Fruit fly (Drosophila melanogaster) whole organism, embryonic: Measurements from ENCODE around the gene Grip91.
A peak's percentile ranks its signal among the peaks of the same experiment; 100 is the strongest.

Source experiments
- Asciz ChIP-seq: fragments of 200-800 bp; sonication (Bioruptor generic); optimal IDR thresholded peaks from 2 replicates; lab custom pipeline; 2017; ENCODE audit warnings: missing biosample characterization, mild to moderate bottlenecking, missing genetic modification characterization, missing genetic modification reagents
- B-H2 ChIP-seq: fragments of 200-800 bp; sonication (Bioruptor generic); optimal IDR thresholded peaks from 2 replicates; lab custom pipeline; 2018; ENCODE audit warnings: missing biosample characterization, mild to moderate bottlenecking, missing genetic modification characterization
- CG11504 ChIP-seq: fragments of 200-800 bp; sonication (Bioruptor generic); optimal IDR thresholded peaks from 3 replicates; lab custom pipeline; 2019; ENCODE audit warnings: missing biosample characterization, mild to moderate bottlenecking, missing genetic modification characterization, moderate library complexity
- CG15073 ChIP-seq: fragments of 200-800 bp; sonication (Bioruptor generic); optimal IDR thresholded peaks from 2 replicates; lab custom pipeline; 2016; ENCODE audit warnings: missing biosample characterization, missing genetic modification characterization
- CG15696 ChIP-seq: fragments of 200-800 bp; sonication (Bioruptor generic); optimal IDR thresholded peaks from 2 replicates; lab custom pipeline; 2019; ENCODE audit warnings: missing biosample characterization, mild to moderate bottlenecking, missing genetic modification characterization, moderate library complexity
- CG1792 ChIP-seq: fragments of 200-800 bp; sonication (Bioruptor generic); optimal IDR thresholded peaks from 2 replicates; lab custom pipeline; 2016; ENCODE audit warnings: missing biosample characterization, missing genetic modification characterization
- CG2712 ChIP-seq: fragments of 200-800 bp; optimal IDR thresholded peaks from 3 replicates; lab custom pipeline; 2019; ENCODE audit warnings: missing biosample characterization, mild to moderate bottlenecking, missing genetic modification characterization, moderate library complexity
- CG3163 ChIP-seq: fragments of 200-800 bp; sonication (Bioruptor generic); optimal IDR thresholded peaks from 3 replicates; lab custom pipeline; 2016; ENCODE audit warnings: missing biosample characterization, missing genetic modification characterization
- CG33557 ChIP-seq: fragments of 200-800 bp; sonication (Bioruptor generic); optimal IDR thresholded peaks from 2 replicates; lab custom pipeline; 2019; ENCODE audit warnings: missing biosample characterization, mild to moderate bottlenecking, missing genetic modification characterization, moderate library complexity
- CG5245 ChIP-seq: fragments of 200-800 bp; sonication (Bioruptor generic); optimal IDR thresholded peaks from 3 replicates; lab custom pipeline; 2016; ENCODE audit warnings: missing biosample characterization, missing genetic modification characterization
- CG6254 ChIP-seq: fragments of 200-800 bp; sonication (Bioruptor generic); optimal IDR thresholded peaks from 3 replicates; lab custom pipeline; 2017; ENCODE audit warnings: mild to moderate bottlenecking, missing biosample characterization, missing genetic modification reagents, missing genetic modification characterization
- CG6854 ChIP-seq: fragments of 200-800 bp; sonication (Bioruptor generic); optimal IDR thresholded peaks from 3 replicates; lab custom pipeline; 2017; ENCODE audit warnings: missing biosample characterization, mild to moderate bottlenecking, missing genetic modification characterization
- CG8089 ChIP-seq: fragments of 200-800 bp; sonication (Bioruptor generic); optimal IDR thresholded peaks from 3 replicates; lab custom pipeline; 2016; ENCODE audit warnings: missing biosample characterization, missing genetic modification characterization
- CG8359 ChIP-seq: fragments of 200-800 bp; sonication (Bioruptor generic); optimal IDR thresholded peaks from 2 replicates; lab custom pipeline; 2017; ENCODE audit warnings: missing biosample characterization, mild to moderate bottlenecking, missing genetic modification characterization, borderline replicate concordance
- CG8765 ChIP-seq: fragments of 200-800 bp; sonication (Bioruptor generic); IDR thresholded peaks from 2 replicates; pipeline ENCODE4 v1.3.6; 2022; ENCODE audit warnings: missing biosample characterization, missing genetic modification characterization
- CG9437 ChIP-seq: fragments of 200-800 bp; sonication (Bioruptor generic); optimal IDR thresholded peaks from 2 replicates; lab custom pipeline; 2018; ENCODE audit warnings: missing biosample characterization, mild to moderate bottlenecking, missing genetic modification characterization
- CG9876 ChIP-seq: fragments of 200-800 bp; sonication (Bioruptor generic); optimal IDR thresholded peaks from 2 replicates; lab custom pipeline; 2016; ENCODE audit warnings: missing biosample characterization, missing genetic modification characterization
- CTCF ChIP-seq: fragments of 200-800 bp; sonication (Bioruptor generic); optimal IDR thresholded peaks from 2 replicates; lab custom pipeline; 2017; ENCODE audit warnings: missing biosample characterization, mild to moderate bottlenecking, missing genetic modification characterization, moderate library complexity
- Dbx ChIP-seq: fragments of 200-800 bp; sonication (Bioruptor generic); IDR thresholded peaks from 3 replicates; pipeline ENCODE4 v1.3.6; 2022; ENCODE audit warnings: missing biosample characterization, missing genetic modification characterization
- Dll ChIP-seq: fragments of 200-800 bp; sonication (Bioruptor generic); IDR thresholded peaks from 4 replicates; pipeline ENCODE4 v1.3.6; 2022; ENCODE audit warnings: missing biosample characterization, missing genetic modification characterization; ENCODE audit not compliant: partially characterized antibody
- E2f1 ChIP-seq: fragments of 200-800 bp; sonication (Bioruptor generic); IDR thresholded peaks from 2 replicates; pipeline ENCODE4 v1.3.6; 2022; ENCODE audit warnings: missing biosample characterization, missing genetic modification characterization
- Hmx ChIP-seq: fragments of 200-800 bp; sonication (Bioruptor generic); optimal IDR thresholded peaks from 2 replicates; lab custom pipeline; 2016; ENCODE audit warnings: missing biosample characterization, missing genetic modification characterization
- Jarid2 ChIP-seq: fragments of 200-800 bp; sonication (Bioruptor generic); optimal IDR thresholded peaks from 3 replicates; lab custom pipeline; 2017; ENCODE audit warnings: mild to moderate bottlenecking, missing biosample characterization, missing genetic modification reagents, missing genetic modification characterization
- Lhr ChIP-seq: fragments of 200-800 bp; sonication (Bioruptor generic); optimal IDR thresholded peaks from 3 replicates; lab custom pipeline; 2017; ENCODE audit warnings: mild to moderate bottlenecking, missing biosample characterization, missing genetic modification reagents, missing genetic modification characterization
- Mad ChIP-seq: fragments of 200-800 bp; sonication (Bioruptor generic); optimal IDR thresholded peaks from 2 replicates; lab custom pipeline; 2016; ENCODE audit warnings: missing biosample characterization, missing genetic modification characterization
- Mes4 ChIP-seq: fragments of 200-800 bp; sonication (Bioruptor generic); optimal IDR thresholded peaks from 2 replicates; lab custom pipeline; 2016; ENCODE audit warnings: missing biosample characterization, missing genetic modification characterization
- Myb ChIP-seq: fragments of 200-800 bp; sonication (Bioruptor generic); optimal IDR thresholded peaks from 2 replicates; lab custom pipeline; 2016; ENCODE audit warnings: missing biosample characterization, missing genetic modification characterization
- Nf-YA ChIP-seq: fragments of 200-800 bp; sonication (Bioruptor generic); IDR thresholded peaks from 2 replicates; pipeline ENCODE4 v1.3.6; 2022; ENCODE audit warnings: missing biosample characterization, missing genetic modification characterization
- Ptx1 ChIP-seq: fragments of 200-800 bp; sonication (Bioruptor generic); IDR thresholded peaks from 2 replicates; pipeline ENCODE4 v1.3.6; 2022; ENCODE audit warnings: missing biosample characterization, missing genetic modification characterization
- Sry-β ChIP-seq: fragments of 200-800 bp; sonication (Bioruptor generic); optimal IDR thresholded peaks from 2 replicates; lab custom pipeline; 2018; ENCODE audit warnings: missing biosample characterization, mild to moderate bottlenecking, missing genetic modification characterization, moderate library complexity
- Taf1 ChIP-seq: fragments of 200-800 bp; sonication (Bioruptor generic); IDR thresholded peaks from 2 replicates; pipeline ENCODE4 v1.3.6; 2022; ENCODE audit warnings: missing biosample characterization, missing genetic modification characterization
- ara ChIP-seq: fragments of 200-800 bp; sonication (Bioruptor generic); IDR thresholded peaks from 2 replicates; pipeline ENCODE4 v1.3.6; 2022; ENCODE audit warnings: missing biosample characterization, missing genetic modification characterization
- bsh ChIP-seq, 2 experiments: fragments of 200-800 bp; sonication (Bioruptor generic); optimal IDR thresholded peaks; 2 replicates each; lab custom pipeline; 2017 to 2018; ENCODE audit warnings: mild to moderate bottlenecking in 2 of 2, missing biosample characterization in 2 of 2, missing genetic modification characterization in 2 of 2, moderate library complexity in 1 of 2
- cato ChIP-seq: fragments of 200-800 bp; sonication (Bioruptor generic); optimal IDR thresholded peaks from 2 replicates; lab custom pipeline; 2016; ENCODE audit warnings: missing biosample characterization, missing genetic modification characterization, borderline replicate concordance
- dan ChIP-seq: fragments of 200-800 bp; sonication (Bioruptor generic); IDR thresholded peaks from 2 replicates; pipeline ENCODE4 v1.3.6; 2022; ENCODE audit warnings: missing biosample characterization, missing genetic modification characterization
- dati ChIP-seq: fragments of 200-800 bp; sonication (Bioruptor generic); IDR thresholded peaks from 2 replicates; pipeline ENCODE4 v1.3.6; 2022; ENCODE audit warnings: missing biosample characterization, missing genetic modification characterization
- dimm ChIP-seq: fragments of 200-800 bp; sonication (Bioruptor generic); IDR thresholded peaks from 2 replicates; pipeline ENCODE4 v1.3.6; 2022; ENCODE audit warnings: missing biosample characterization, missing genetic modification characterization
- emc ChIP-seq: fragments of 200-800 bp; sonication (Bioruptor generic); optimal IDR thresholded peaks from 2 replicates; lab custom pipeline; 2016; ENCODE audit warnings: missing biosample characterization, missing genetic modification characterization
- fd64A ChIP-seq: fragments of 200-800 bp; sonication (Bioruptor generic); optimal IDR thresholded peaks from 3 replicates; lab custom pipeline; 2018; ENCODE audit warnings: missing biosample characterization, mild to moderate bottlenecking, missing genetic modification characterization
- gce ChIP-seq: fragments of 200-800 bp; sonication (Bioruptor generic); IDR thresholded peaks from 3 replicates; pipeline ENCODE4 v1.3.6; 2022; ENCODE audit warnings: missing biosample characterization, missing genetic modification characterization
- gfzf ChIP-seq: fragments of 200-800 bp; sonication (Bioruptor generic); optimal IDR thresholded peaks from 2 replicates; lab custom pipeline; 2016; ENCODE audit warnings: missing biosample characterization, mild to moderate bottlenecking, missing genetic modification characterization, moderate library complexity
- grau ChIP-seq: fragments of 200-800 bp; optimal IDR thresholded peaks from 3 replicates; lab custom pipeline; 2019; ENCODE audit warnings: missing biosample characterization, mild to moderate bottlenecking, missing genetic modification characterization, moderate library complexity
- scrt ChIP-seq: fragments of 200-800 bp; sonication (Bioruptor generic); optimal IDR thresholded peaks from 2 replicates; lab custom pipeline; 2018; ENCODE audit warnings: missing biosample characterization, mild to moderate bottlenecking, missing genetic modification characterization, moderate library complexity
- so ChIP-seq: fragments of 200-800 bp; sonication (Bioruptor generic); IDR thresholded peaks from 3 replicates; pipeline ENCODE4 v1.3.6; 2022; ENCODE audit warnings: missing biosample characterization, missing genetic modification characterization
- sob ChIP-seq: fragments of 200-800 bp; sonication (Bioruptor generic); IDR thresholded peaks from 2 replicates; pipeline ENCODE4 v1.3.6; 2022; ENCODE audit warnings: missing biosample characterization, missing genetic modification characterization
- sqz ChIP-seq: fragments of 200-800 bp; sonication (Bioruptor generic); optimal IDR thresholded peaks from 3 replicates; lab custom pipeline; 2018; ENCODE audit warnings: missing biosample characterization, mild to moderate bottlenecking, missing genetic modification characterization
- toy ChIP-seq: fragments of 200-800 bp; sonication (Bioruptor generic); IDR thresholded peaks from 2 replicates; pipeline ENCODE4 v1.3.6; 2022; ENCODE audit warnings: missing biosample characterization, missing genetic modification characterization
- ttk ChIP-seq: fragments of 200-800 bp; sonication (Bioruptor generic); IDR thresholded peaks from 2 replicates; pipeline ENCODE4 v2.1.2; 2022; ENCODE audit warnings: missing biosample characterization, missing genetic modification characterization
- vvl ChIP-seq: fragments of 200-800 bp; sonication (Bioruptor generic); IDR thresholded peaks from 2 replicates; pipeline ENCODE4 v1.3.6; 2022; ENCODE audit warnings: missing biosample characterization, missing genetic modification characterization
- zen ChIP-seq: fragments of 200-800 bp; sonication (Bioruptor generic); optimal IDR thresholded peaks from 3 replicates; lab custom pipeline; 2018; ENCODE audit warnings: missing biosample characterization, mild to moderate bottlenecking, missing genetic modification characterization, moderate library complexity
- zen2 ChIP-seq: fragments of 200-800 bp; sonication (Bioruptor generic); IDR thresholded peaks from 3 replicates; pipeline ENCODE4 v1.3.6; 2022; ENCODE audit warnings: missing biosample characterization, missing genetic modification characterization; ENCODE audit not compliant: partially characterized antibody

Grip91 gene

DNA sequence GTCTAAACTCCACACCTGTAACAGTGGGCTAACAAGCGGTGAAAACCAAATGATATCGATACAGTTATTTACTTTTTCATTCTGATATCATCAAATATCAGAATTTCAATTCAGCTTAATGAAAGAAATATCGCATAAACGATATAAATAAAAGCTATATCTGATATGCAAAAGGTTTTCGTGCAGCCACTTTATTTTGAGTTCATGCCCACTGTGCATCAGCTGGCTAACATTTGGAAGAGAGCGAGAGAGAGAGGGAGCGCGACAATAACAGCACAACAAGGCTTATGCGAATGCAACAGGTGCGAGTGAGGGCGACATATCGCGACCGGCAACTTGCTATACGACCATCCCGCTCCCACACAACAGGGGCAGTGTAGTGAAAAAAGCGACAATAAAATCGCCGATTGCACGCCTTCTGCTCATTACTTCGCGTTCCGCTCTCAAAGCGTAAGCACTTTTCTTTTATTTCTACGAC is 5.0 kb downstream of the Grip91 start, which contains the start of gene CG11151 (continued):
- peak; percentile 96 for TF ChIP-seq Ptx1 (GFP tag; lab: Robert Waterston, UW)
- TF ChIP-seq gce (GFP tag; lab: Robert Waterston, UW), result peak; percentile 90
- TF ChIP-seq Taf1, result peak; percentile 89
- TF ChIP-seq emc (GFP tag; lab: Kevin White, UChicago), result peak; percentile 88
- TF ChIP-seq so (GFP tag; lab: Robert Waterston, UW), result peak; percentile 96
- peak; percentile 87 for TF ChIP-seq Lhr
- TF ChIP-seq CG6854 (GFP tag; lab: Kevin White, UChicago), result peak; percentile 96
- TF ChIP-seq toy (GFP tag; lab: Robert Waterston, UW), result peak; percentile 87
- peak; percentile 95 for TF ChIP-seq CG33557 (GFP tag; lab: Kevin White, UChicago)
- peak; percentile 91 for TF ChIP-seq CG8359
- peak; percentile 96 for TF ChIP-seq B-H2 (GFP tag; lab: Kevin White, UChicago)
- TF ChIP-seq Asciz (GFP tag; lab: Kevin White, UChicago), result peak; percentile 96
- TF ChIP-seq Myb, result peak; percentile 89
- peak; percentile 93 for TF ChIP-seq sqz (GFP tag; lab: Kevin White, UChicago)
- no peak; the same call in 2 of the 3 replicates for TF ChIP-seq zen2 (GFP tag; lab: Robert Waterston, UW)
- TF ChIP-seq Dbx (GFP tag; lab: Robert Waterston, UW), result peak; percentile 93
- peak; percentile 87 for TF ChIP-seq fd64A (GFP tag; lab: Kevin White, UChicago)
- peak; percentile 76 for TF ChIP-seq CG15073 (GFP tag; lab: Kevin White, UChicago)
- TF ChIP-seq bsh (GFP tag; optimal IDR thresholded peaks at IDR 0.05; lab: Kevin White, UChicago), result peak; percentile 96 to 98
- TF ChIP-seq grau, result peak; percentile 96
- TF ChIP-seq CG2712 (tag; lab: Kevin White, UChicago), result peak; percentile 97
- TF ChIP-seq Sry-β (GFP tag; lab: Kevin White, UChicago), result peak; percentile 70
- peak; percentile 94 for TF ChIP-seq CG15696
- TF ChIP-seq ara, result peak; percentile 95
- peak; percentile 92 for TF ChIP-seq ttk (GFP tag; lab: Robert Waterston, UW)
- TF ChIP-seq scrt (GFP tag; lab: Kevin White, UChicago), result peak; percentile 94
- TF ChIP-seq Hmx, result peak; percentile 92
- peak; percentile 88 for TF ChIP-seq CG3163
- peak; percentile 59; the same call in 1 of the 4 replicates for TF ChIP-seq Dll
- peak; percentile 95 for TF ChIP-seq Mad
- peak; percentile 78 for TF ChIP-seq Jarid2 (GFP tag; lab: Kevin White, UChicago)
- peak; percentile 88 for TF ChIP-seq CG8765 (GFP tag; lab: Robert Waterston, UW)
- peak; percentile 96 for TF ChIP-seq CG8089 (GFP tag; lab: Kevin White, UChicago)
- TF ChIP-seq zen (tag; lab: Kevin White, UChicago), result peak; percentile 96
- TF ChIP-seq E2f1 (GFP tag; lab: Robert Waterston, UW), result peak; percentile 95
- peak; percentile 70 for TF ChIP-seq CTCF (GFP tag; lab: Kevin White, UChicago)
- peak; percentile 95 for TF ChIP-seq CG5245
- TF ChIP-seq dimm (GFP tag; lab: Robert Waterston, UW), result no peak; the same call in 1 of the 2 replicates
- peak; percentile 21 for TF ChIP-seq gfzf (GFP tag; lab: Kevin White, UChicago)
- peak; percentile 95 for TF ChIP-seq Mes4 (GFP tag; lab: Kevin White, UChicago)
- peak; percentile 74; the same call in 1 of the 2 replicates for TF ChIP-seq dan
- TF ChIP-seq CG11504, result peak; percentile 96
- peak; percentile 94 for TF ChIP-seq sob (GFP tag; lab: Robert Waterston, UW)
- peak; percentile 91 for TF ChIP-seq Nf-YA
- peak; percentile 94 for TF ChIP-seq CG1792 (GFP tag; lab: Kevin White, UChicago)
- peak; percentile 93 for TF ChIP-seq CG9876
- peak; percentile 98 for TF ChIP-seq vvl
- peak; percentile 86 for TF ChIP-seq dati (GFP tag; lab: Robert Waterston, UW)
- TF ChIP-seq CG6254 (GFP tag; lab: Kevin White, UChicago), result peak; percentile 92
- TF ChIP-seq CG9437 (GFP tag; lab: Kevin White, UChicago), result peak; percentile 91
- TF ChIP-seq cato, result peak; percentile 90
